Worm (Caenorhabditis elegans) whole organism, L4 larva: ENCODE data around the gene ZK1193.2.
A peak's percentile ranks its signal among the peaks of the same experiment; 100 is the strongest.

Experiments
- F26F4.8 ChIP-seq: fragments of 200-800 bp; sonication (Bioruptor generic); conservative IDR thresholded peaks from 2 replicates; pipeline ENCODE4 v1.3.6; 2022; ENCODE audit warnings: missing genetic modification characterization, missing compliant biosample characterization
- F44E2.7 ChIP-seq: fragments of 200-800 bp; sonication (Bioruptor generic); IDR thresholded peaks from 2 replicates; pipeline ENCODE4 v2.1.2; 2022; ENCODE audit warnings: missing genetic modification characterization, missing compliant biosample characterization
- T26A8.4 ChIP-seq: fragments of 200-800 bp; sonication (Bioruptor generic); IDR thresholded peaks from 2 replicates; pipeline ENCODE4 v1.3.6; 2022; ENCODE audit warnings: missing genetic modification characterization, missing compliant biosample characterization
- Y5F2A.4 ChIP-seq: fragments of 200-800 bp; sonication (Bioruptor generic); optimal IDR thresholded peaks from 2 replicates; lab custom pipeline; 2018; ENCODE audit warnings: mild to moderate bottlenecking, missing genetic modification characterization, missing compliant biosample characterization
- Y75B8A.6 ChIP-seq: fragments of 200-800 bp; sonication (Bioruptor generic); IDR thresholded peaks from 2 replicates; pipeline ENCODE4 v1.3.6; 2022; ENCODE audit warnings: missing genetic modification reagents, missing genetic modification characterization, missing compliant biosample characterization
- aha-1 ChIP-seq: fragments of 150-350 bp; peaks from one replicate; lab custom pipeline; 2014; ENCODE audit warnings: missing biosample characterization, missing genetic modification characterization
- aly-2 ChIP-seq: sonication (generic microtip); optimal IDR thresholded peaks from 2 replicates; lab custom pipeline; 2018; ENCODE audit warnings: missing biosample characterization, missing genetic modification characterization
- ceh-20 ChIP-seq: fragments of 200-800 bp; sonication (Bioruptor generic); IDR thresholded peaks from 2 replicates; pipeline ENCODE4 v1.3.6; 2022; ENCODE audit warnings: missing genetic modification reagents, missing genetic modification characterization, missing compliant biosample characterization
- ces-1 ChIP-seq: fragments of 150-350 bp; sonication (generic microtip); optimal IDR thresholded peaks from 4 replicates; lab custom pipeline; 2014; ENCODE audit warnings: missing biosample characterization, missing genetic modification reagents, missing genetic modification characterization
- daf-16 ChIP-seq, 3 experiments: sonication (generic microtip); optimal IDR thresholded peaks; 2 replicates each; lab custom pipeline; 2016 to 2017; ENCODE audit warnings: missing genetic modification characterization in 3 of 3, missing genetic modification reagents in 3 of 3, mild to moderate bottlenecking in 2 of 3, missing compliant biosample characterization in 2 of 3, missing biosample characterization in 1 of 3, moderate library complexity in 1 of 3
- dmd-6 ChIP-seq: fragments of 200-800 bp; sonication (Bioruptor generic); IDR thresholded peaks from 2 replicates; pipeline ENCODE4 v1.3.6; 2022; ENCODE audit warnings: missing genetic modification reagents, missing genetic modification characterization, missing compliant biosample characterization
- dmd-9 ChIP-seq: fragments of 200-800 bp; sonication (Bioruptor generic); IDR thresholded peaks from 2 replicates; pipeline ENCODE4 v1.3.6; 2022; ENCODE audit warnings: missing genetic modification reagents, missing genetic modification characterization, missing compliant biosample characterization
- egl-43 ChIP-seq: fragments of 200-800 bp; sonication (Bioruptor generic); IDR thresholded peaks from 2 replicates; pipeline ENCODE4 v1.3.6; 2022; ENCODE audit warnings: missing genetic modification reagents, missing genetic modification characterization, missing compliant biosample characterization
- gei-8 ChIP-seq: fragments of 200-800 bp; sonication (Bioruptor generic); optimal IDR thresholded peaks from 2 replicates; lab custom pipeline; 2018; ENCODE audit warnings: mild to moderate bottlenecking, missing genetic modification characterization, missing compliant biosample characterization
- hlh-11 ChIP-seq: fragments of 200-800 bp; sonication (Bioruptor generic); optimal IDR thresholded peaks from 2 replicates; lab custom pipeline; 2018; ENCODE audit warnings: mild to moderate bottlenecking, missing genetic modification characterization, missing compliant biosample characterization
- hlh-30 ChIP-seq: sonication (generic microtip); optimal IDR thresholded peaks from 2 replicates; lab custom pipeline; 2017; ENCODE audit warnings: antibody characterized with exemption, mild to moderate bottlenecking, missing genetic modification characterization, missing compliant biosample characterization; ENCODE audit not compliant: insufficient read depth
- hmg-1.1 ChIP-seq: fragments of 200-800 bp; sonication (Bioruptor generic); IDR thresholded peaks from 2 replicates; pipeline ENCODE4 v1.3.6; 2022; ENCODE audit warnings: missing genetic modification reagents, missing genetic modification characterization, missing compliant biosample characterization
- lim-7 ChIP-seq: fragments of 200-800 bp; sonication (Bioruptor generic); IDR thresholded peaks from 2 replicates; pipeline ENCODE4 v1.3.6; 2022; ENCODE audit warnings: missing genetic modification characterization, missing compliant biosample characterization
- lin-13 ChIP-seq: fragments of 150-350 bp; optimal IDR thresholded peaks from 2 replicates; lab custom pipeline; 2014; ENCODE audit warnings: missing biosample characterization, missing genetic modification reagents, missing genetic modification characterization
- lin-39 ChIP-seq: fragments of 150-350 bp; optimal IDR thresholded peaks from 2 replicates; lab custom pipeline; 2014; ENCODE audit warnings: missing biosample characterization, missing genetic modification reagents, missing genetic modification characterization
- lir-3 ChIP-seq: sonication (generic microtip); optimal IDR thresholded peaks from 2 replicates; lab custom pipeline; 2016; ENCODE audit warnings: mild to moderate bottlenecking, missing genetic modification characterization, missing compliant biosample characterization
- mdl-1 ChIP-seq, 2 experiments: fragments of 150-350 bp in 1 of 2; sonication (generic microtip) in 1 of 2; optimal IDR thresholded peaks; 2 replicates each; lab custom pipeline; 2014 to 2017; ENCODE audit warnings: missing biosample characterization in 2 of 2, missing genetic modification characterization in 2 of 2
- mes-2 ChIP-seq: sonication (generic microtip); optimal IDR thresholded peaks from 2 replicates; lab custom pipeline; 2016; ENCODE audit warnings: missing genotype, mild to moderate bottlenecking, missing genetic modification characterization, missing compliant biosample characterization; ENCODE audit not compliant: poor library complexity, severe bottlenecking
- nhr-102 ChIP-seq: sonication (generic microtip); optimal IDR thresholded peaks from 2 replicates; lab custom pipeline; 2016; ENCODE audit warnings: mild to moderate bottlenecking, missing genetic modification characterization, moderate library complexity, missing compliant biosample characterization
- nhr-237 ChIP-seq: sonication (generic microtip); optimal IDR thresholded peaks from 2 replicates; lab custom pipeline; 2017; ENCODE audit warnings: missing biosample characterization, missing genetic modification characterization
- nhr-28 ChIP-seq: fragments of 150-350 bp; optimal IDR thresholded peaks from 2 replicates; lab custom pipeline; 2014; ENCODE audit warnings: missing biosample characterization, missing genetic modification characterization
- nhr-42 ChIP-seq: fragments of 200-800 bp; sonication (Bioruptor generic); IDR thresholded peaks from 2 replicates; pipeline ENCODE4 v1.3.6; 2022; ENCODE audit warnings: missing genetic modification characterization, missing compliant biosample characterization
- pqm-1 ChIP-seq: sonication (generic microtip); optimal IDR thresholded peaks from 2 replicates; lab custom pipeline; 2017; ENCODE audit warnings: missing biosample characterization, missing genetic modification characterization
- set-16 ChIP-seq: fragments of 200-800 bp; sonication (Bioruptor generic); IDR thresholded peaks from 2 replicates; pipeline ENCODE4 v1.3.6; 2022; ENCODE audit warnings: missing genetic modification reagents, missing genetic modification characterization, missing compliant biosample characterization
- skn-1 ChIP-seq: fragments of 150-350 bp; optimal IDR thresholded peaks from 2 replicates; lab custom pipeline; 2014; ENCODE audit warnings: missing biosample characterization, missing genetic modification characterization
- snpc-4 ChIP-seq: fragments of 150-350 bp; optimal IDR thresholded peaks from 2 replicates; lab custom pipeline; 2014; ENCODE audit warnings: missing biosample characterization, missing genetic modification characterization
- spr-1 ChIP-seq: sonication (generic microtip); optimal IDR thresholded peaks from 2 replicates; lab custom pipeline; 2016; ENCODE audit warnings: mild to moderate bottlenecking, missing genetic modification characterization, missing compliant biosample characterization
- tag-97 ChIP-seq: fragments of 200-800 bp; sonication (Bioruptor generic); IDR thresholded peaks from 2 replicates; pipeline ENCODE4 v1.3.6; 2022; ENCODE audit warnings: missing genetic modification characterization, missing compliant biosample characterization
- vab-7 ChIP-seq: fragments of 200-800 bp; sonication (Bioruptor generic); IDR thresholded peaks from 2 replicates; pipeline ENCODE4 v1.3.6; 2022; ENCODE audit warnings: missing genetic modification reagents, missing genetic modification characterization, missing compliant biosample characterization

ZK1193.2 gene

ce11 chrX:433029-433693 is 7.7 kb upstream of the ZK1193.2 start (continued):
- TF ChIP-seq Y75B8A.6 (GFP tag; lab: Robert Waterston, UW) (no peak), nhr-237 (no peak), vab-7 (GFP tag; lab: Robert Waterston, UW) (no peak), pqm-1 (tag; lab: Kevin White, UChicago) (no peak), lir-3 (tag; lab: Kevin White, UChicago) (no peak), ceh-20 (GFP tag; lab: Robert Waterston, UW) (no peak), hlh-11 (tag; lab: Kevin White, UChicago) (peak; percentile 40), hlh-30 (tag; lab: Kevin White, UChicago) (peak; percentile 14), mdl-1 (tag; optimal IDR thresholded peaks at IDR 0.05; lab: Kevin White, UChicago) (peak in 1 of 2 experiments; percentile 11), T26A8.4 (GFP tag; lab: Robert Waterston, UW) (no peak), nhr-28 (tag; lab: Kevin White, UChicago) (peak; percentile 2), mes-2 (peak; percentile 11), aly-2 (no peak), aha-1 (peak; percentile 92), ces-1 (GFP tag; lab: Kevin White, UChicago) (no peak)
- TF ChIP-seq, all 104 proteins: peak for 10

ce11 chrX:431596-431995 is 6.2 kb upstream of the ZK1193.2 start:
- TF ChIP-seq lim-7 (GFP tag; lab: Robert Waterston, UW), result 0 out of 2 replicates have a peak, but pooled peaks have one; percentile 9
- TF ChIP-seq gei-8 (GFP tag; lab: Kevin White, UChicago), result no peak
- TF ChIP-seq Y5F2A.4, result no peak
- TF ChIP-seq dmd-9 (GFP tag; lab: Robert Waterston, UW), result no peak
- TF ChIP-seq nhr-42 (GFP tag; lab: Robert Waterston, UW), result no peak
- TF ChIP-seq mes-2, result no peak
- no peak for TF ChIP-seq tag-97 (GFP tag; lab: Robert Waterston, UW)
- no peak for TF ChIP-seq F26F4.8 (GFP tag; lab: Robert Waterston, UW)
- TF ChIP-seq skn-1 (tag; lab: Kevin White, UChicago), result no peak
- peak; percentile 55 for TF ChIP-seq set-16 (GFP tag; lab: Robert Waterston, UW)
- no peak for TF ChIP-seq lin-39 (tag; lab: Kevin White, UChicago)
- no peak for TF ChIP-seq nhr-102 (tag; lab: Kevin White, UChicago)

- TF ChIP-seq aha-1 (peak; percentile 51), hmg-1.1 (GFP tag; lab: Robert Waterston, UW) (no peak), spr-1 (tag; lab: Kevin White, UChicago) (no peak), lin-13 (GFP tag; lab: Kevin White, UChicago) (no peak), dmd-6 (GFP tag; lab: Robert Waterston, UW) (peak; percentile 60; the same call in 1 of the 2 replicates), snpc-4 (tag; lab: Kevin White, UChicago) (no peak), egl-43 (GFP tag; lab: Robert Waterston, UW) (no peak), lim-7 (GFP tag; lab: Robert Waterston, UW) (no peak), daf-16 (GFP tag; optimal IDR thresholded peaks at IDR 0.05; lab: Kevin White, UChicago) (no peak), daf-16 (tag; optimal IDR thresholded peaks at IDR 0.05; lab: Kevin White, UChicago) (no peak), aly-2 (no peak), F44E2.7 (GFP tag; lab: Robert Waterston, UW) (no peak)
These were observed 1.7 kb downstream of the ZK1193.2 start for ce11 chrX:423757-424156.
